Fruit fly (Drosophila melanogaster) whole organism, embryonic: ENCODE data around the gene Tmem214.

Experiments used
- B-H2 ChIP-seq: fragments of 200-800 bp; sonication (Bioruptor generic); optimal IDR thresholded peaks from 2 replicates; lab custom pipeline; 2018; ENCODE audit warnings: missing biosample characterization, mild to moderate bottlenecking, missing genetic modification characterization
- CG10267 ChIP-seq: fragments of 200-800 bp; sonication (Bioruptor generic); optimal IDR thresholded peaks from 2 replicates; lab custom pipeline; 2018; ENCODE audit warnings: missing biosample characterization, mild to moderate bottlenecking, missing genetic modification characterization, moderate library complexity
- CG10565 ChIP-seq: fragments of 200-800 bp; sonication (Bioruptor generic); optimal IDR thresholded peaks from 3 replicates; lab custom pipeline; 2016; ENCODE audit warnings: missing biosample characterization, mild to moderate bottlenecking, missing genetic modification characterization
- CG13775 ChIP-seq: fragments of 200-800 bp; sonication (Bioruptor generic); optimal IDR thresholded peaks from 3 replicates; lab custom pipeline; 2017; ENCODE audit warnings: missing biosample characterization, mild to moderate bottlenecking, missing genetic modification characterization
- CG14965 ChIP-seq: fragments of 200-800 bp; sonication (Bioruptor generic); optimal IDR thresholded peaks from 2 replicates; lab custom pipeline; 2016; ENCODE audit warnings: missing biosample characterization, missing genetic modification characterization, borderline replicate concordance
- CG17612 ChIP-seq: fragments of 200-800 bp; sonication (Bioruptor generic); IDR thresholded peaks from 2 replicates; pipeline ENCODE4 v1.3.6; 2022; ENCODE audit warnings: missing biosample characterization, missing genetic modification characterization
- CG1832 ChIP-seq: fragments of 200-800 bp; sonication (Bioruptor generic); optimal IDR thresholded peaks from 2 replicates; lab custom pipeline; 2017; ENCODE audit warnings: missing biosample characterization, mild to moderate bottlenecking, missing genetic modification characterization, inconsistent platforms
- CG18476 ChIP-seq: fragments of 200-800 bp; sonication (Bioruptor generic); optimal IDR thresholded peaks from 2 replicates; lab custom pipeline; 2016; ENCODE audit warnings: missing biosample characterization, mild to moderate bottlenecking, missing genetic modification characterization
- CG30020 ChIP-seq: fragments of 200-800 bp; optimal IDR thresholded peaks from 2 replicates; lab custom pipeline; 2019; ENCODE audit warnings: missing biosample characterization, mild to moderate bottlenecking, missing genetic modification characterization, moderate library complexity
- CG3726 ChIP-seq: fragments of 200-800 bp; sonication (Bioruptor generic); IDR thresholded peaks from 3 replicates; pipeline ENCODE4, ENCODE4 v1.3.6; 2022; ENCODE audit warnings: missing biosample characterization, missing genetic modification characterization
- CG6689 ChIP-seq: fragments of 200-800 bp; sonication (Bioruptor generic); IDR thresholded peaks from 2 replicates; pipeline ENCODE4 v1.3.6; 2022; ENCODE audit warnings: missing biosample characterization, missing genetic modification characterization
- CG6791 ChIP-seq: fragments of 200-800 bp; sonication (Bioruptor generic); IDR thresholded peaks from 3 replicates; pipeline ENCODE4 v1.3.6; 2022; ENCODE audit warnings: missing biosample characterization, missing genetic modification characterization; ENCODE audit not compliant: partially characterized antibody
- CG7372 ChIP-seq: fragments of 200-800 bp; sonication (Bioruptor generic); IDR thresholded peaks from 2 replicates; pipeline ENCODE4 v1.3.6; 2022; ENCODE audit warnings: missing biosample characterization, missing genetic modification characterization
- CG7556 ChIP-seq: fragments of 200-800 bp; sonication (Bioruptor generic); optimal IDR thresholded peaks from 2 replicates; lab custom pipeline; 2017; ENCODE audit warnings: missing biosample characterization, mild to moderate bottlenecking, missing genetic modification characterization
- CTCF ChIP-seq: fragments of 200-800 bp; sonication (Bioruptor generic); optimal IDR thresholded peaks from 2 replicates; lab custom pipeline; 2017; ENCODE audit warnings: missing biosample characterization, mild to moderate bottlenecking, missing genetic modification characterization, moderate library complexity
- Chrac-16 ChIP-seq: fragments of 200-800 bp; sonication (Bioruptor generic); optimal IDR thresholded peaks from 3 replicates; lab custom pipeline; 2016; ENCODE audit warnings: missing biosample characterization, missing genetic modification characterization
- CoRest ChIP-seq: fragments of 200-800 bp; sonication (Bioruptor generic); optimal IDR thresholded peaks from 3 replicates; lab custom pipeline; 2018; ENCODE audit warnings: missing biosample characterization, mild to moderate bottlenecking, missing genetic modification characterization, moderate library complexity
- Dbx ChIP-seq: fragments of 200-800 bp; sonication (Bioruptor generic); IDR thresholded peaks from 3 replicates; pipeline ENCODE4 v1.3.6; 2022; ENCODE audit warnings: missing biosample characterization, missing genetic modification characterization
- Dek ChIP-seq: fragments of 200-800 bp; sonication (Bioruptor generic); optimal IDR thresholded peaks from 3 replicates; lab custom pipeline; 2019; ENCODE audit warnings: missing biosample characterization, mild to moderate bottlenecking, missing genetic modification characterization, moderate library complexity
- HLH54F ChIP-seq: fragments of 200-800 bp; sonication (Bioruptor generic); optimal IDR thresholded peaks from 3 replicates; lab custom pipeline; 2016; ENCODE audit warnings: missing biosample characterization, missing genetic modification characterization
- MBD-R2 ChIP-seq: fragments of 200-800 bp; sonication (Bioruptor generic); IDR thresholded peaks from 2 replicates; pipeline ENCODE4 v1.3.6; 2022; ENCODE audit warnings: missing biosample characterization, missing genetic modification characterization
- Max ChIP-seq: fragments of 200-800 bp; sonication (Bioruptor generic); optimal IDR thresholded peaks from 2 replicates; lab custom pipeline; 2016; ENCODE audit warnings: missing biosample characterization, mild to moderate bottlenecking, missing genetic modification characterization
- NfI ChIP-seq: fragments of 200-800 bp; sonication (Bioruptor generic); optimal IDR thresholded peaks from 3 replicates; lab custom pipeline; 2018; ENCODE audit warnings: missing biosample characterization, mild to moderate bottlenecking, missing genetic modification characterization, moderate library complexity
- Oaz ChIP-seq: fragments of 200-800 bp; sonication (Bioruptor generic); IDR thresholded peaks from 2 replicates; pipeline ENCODE4 v1.3.6; 2022; ENCODE audit warnings: missing biosample characterization, missing genetic modification characterization
- Opbp ChIP-seq: fragments of 200-800 bp; sonication (Bioruptor generic); IDR thresholded peaks from 3 replicates; pipeline ENCODE4 v1.3.6; 2022; ENCODE audit warnings: missing biosample characterization, missing genetic modification characterization; ENCODE audit not compliant: partially characterized antibody
- Rfx ChIP-seq: fragments of 200-800 bp; sonication (Bioruptor generic); IDR thresholded peaks from 2 replicates; pipeline ENCODE4 v1.3.6; 2022; ENCODE audit warnings: missing biosample characterization, missing genetic modification characterization
- Rx ChIP-seq: fragments of 200-800 bp; sonication (Bioruptor generic); IDR thresholded peaks from 2 replicates; pipeline ENCODE4 v1.3.6; 2022; ENCODE audit warnings: missing biosample characterization, missing genetic modification characterization
- Scr ChIP-seq: fragments of 200-800 bp; sonication (Bioruptor generic); IDR thresholded peaks from 2 replicates; pipeline ENCODE4 v1.3.6; 2022; ENCODE audit warnings: missing biosample characterization, missing genetic modification characterization; ENCODE audit not compliant: partially characterized antibody
- Sry-β ChIP-seq: fragments of 200-800 bp; sonication (Bioruptor generic); optimal IDR thresholded peaks from 2 replicates; lab custom pipeline; 2018; ENCODE audit warnings: missing biosample characterization, mild to moderate bottlenecking, missing genetic modification characterization, moderate library complexity
- bsh ChIP-seq, 2 experiments: fragments of 200-800 bp; sonication (Bioruptor generic); optimal IDR thresholded peaks; 2 replicates each; lab custom pipeline; 2017 to 2018; ENCODE audit warnings: mild to moderate bottlenecking in 2 of 2, missing biosample characterization in 2 of 2, missing genetic modification characterization in 2 of 2, moderate library complexity in 1 of 2
- chn ChIP-seq: fragments of 200-800 bp; sonication (Bioruptor generic); optimal IDR thresholded peaks from 2 replicates; lab custom pipeline; 2016; ENCODE audit warnings: missing biosample characterization, missing genetic modification characterization
- crp ChIP-seq, 2 experiments: fragments of 200-800 bp; sonication (Bioruptor generic); optimal IDR thresholded peaks; 2 replicates in 1 of 2; 3 replicates in 1 of 2; lab custom pipeline; 2017; ENCODE audit warnings: missing biosample characterization in 2 of 2, missing genetic modification characterization in 2 of 2, mild to moderate bottlenecking in 1 of 2, moderate library complexity in 1 of 2
- eve ChIP-seq, 2 experiments: fragments of >200 bp; optimal IDR thresholded peaks; 2 replicates each; lab custom pipeline; 2017; ENCODE audit warnings: missing biosample characterization in 2 of 2, missing genetic modification characterization in 2 of 2
- fru ChIP-seq: fragments of >200 bp; optimal IDR thresholded peaks from 2 replicates; lab custom pipeline; 2017
- gfzf ChIP-seq: fragments of 200-800 bp; sonication (Bioruptor generic); optimal IDR thresholded peaks from 2 replicates; lab custom pipeline; 2016; ENCODE audit warnings: missing biosample characterization, mild to moderate bottlenecking, missing genetic modification characterization, moderate library complexity
- jigr1 ChIP-seq: fragments of 200-800 bp; sonication (Bioruptor generic); IDR thresholded peaks from 3 replicates; pipeline ENCODE4 v1.3.6; 2022; ENCODE audit warnings: missing biosample characterization, missing genetic modification characterization
- klu ChIP-seq: fragments of 200-800 bp; sonication (Bioruptor generic); IDR thresholded peaks from 2 replicates; pipeline ENCODE4 v1.3.6; 2022; ENCODE audit warnings: missing biosample characterization, missing genetic modification characterization
- knrl ChIP-seq: fragments of 200-800 bp; sonication (Bioruptor generic); IDR thresholded peaks from 3 replicates; pipeline ENCODE4 v1.3.6; 2022; ENCODE audit warnings: missing biosample characterization, missing genetic modification characterization; ENCODE audit not compliant: partially characterized antibody
- maf-S ChIP-seq: fragments of 200-800 bp; sonication (Bioruptor generic); optimal IDR thresholded peaks from 2 replicates; lab custom pipeline; 2016; ENCODE audit warnings: missing biosample characterization, missing genetic modification characterization
- nerfin-2 ChIP-seq: fragments of 200-800 bp; sonication (Bioruptor generic); IDR thresholded peaks from 2 replicates; pipeline ENCODE4 v1.3.6; 2022; ENCODE audit warnings: missing biosample characterization, missing genetic modification characterization; ENCODE audit not compliant: partially characterized antibody
- org-1 ChIP-seq: fragments of 200-800 bp; sonication (Bioruptor generic); optimal IDR thresholded peaks from 2 replicates; lab custom pipeline; 2017; ENCODE audit warnings: missing biosample characterization, missing genetic modification characterization
- slou ChIP-seq: fragments of 200-800 bp; sonication (Bioruptor generic); optimal IDR thresholded peaks from 3 replicates; lab custom pipeline; 2016; ENCODE audit warnings: missing biosample characterization, missing genetic modification characterization
- tna ChIP-seq: fragments of 200-800 bp; sonication (Bioruptor generic); IDR thresholded peaks from 2 replicates; pipeline ENCODE4 v1.3.6; 2022; ENCODE audit warnings: missing biosample characterization, missing genetic modification characterization; ENCODE audit not compliant: partially characterized antibody
- trem ChIP-seq: fragments of 200-800 bp; optimal IDR thresholded peaks from 3 replicates; lab custom pipeline; 2019; ENCODE audit warnings: missing biosample characterization, mild to moderate bottlenecking, missing genetic modification characterization, moderate library complexity
- zen ChIP-seq: fragments of 200-800 bp; sonication (Bioruptor generic); optimal IDR thresholded peaks from 3 replicates; lab custom pipeline; 2018; ENCODE audit warnings: missing biosample characterization, mild to moderate bottlenecking, missing genetic modification characterization, moderate library complexity

Tmem214 gene

DNA sequence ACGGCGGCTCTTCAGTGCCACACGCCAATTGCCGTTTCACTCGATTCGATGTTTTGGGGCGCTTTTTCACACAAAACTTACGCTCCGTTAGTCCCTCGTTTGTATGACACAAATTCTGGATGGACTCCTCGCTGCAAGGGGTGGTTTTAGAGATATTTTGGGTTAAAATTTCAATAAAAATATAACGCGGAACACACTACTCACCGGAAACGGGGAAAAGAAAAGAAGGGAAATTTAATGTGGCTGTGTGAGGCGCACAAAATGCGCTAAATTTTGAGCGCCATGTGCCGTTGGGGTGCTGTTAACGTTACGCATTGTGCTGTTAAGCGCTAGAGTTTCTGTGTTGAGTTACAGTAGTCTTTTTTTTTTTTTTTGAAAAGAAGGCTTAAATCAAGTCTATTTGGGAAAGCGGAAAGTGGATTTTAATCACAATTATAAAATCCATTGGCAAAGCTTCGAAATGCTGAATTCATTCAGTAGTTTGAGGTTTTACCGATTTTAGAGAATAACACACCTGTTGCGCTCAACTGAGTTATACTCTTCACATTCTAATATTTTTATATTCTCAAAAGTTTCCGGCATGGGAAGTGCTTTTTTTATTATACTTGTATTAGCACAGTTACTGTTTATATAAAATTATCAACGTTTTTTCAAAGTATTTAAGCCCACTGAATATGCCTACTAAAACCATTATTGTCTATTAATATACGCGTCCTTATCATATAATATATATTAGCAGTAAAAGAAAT, 34.0 kb upstream of the Tmem214 start, which contains the start of gene RpL9 (continued):
- TF ChIP-seq CG13775 (GFP tag; lab: Kevin White, UChicago): peak; percentile 78
- TF ChIP-seq B-H2: peak; percentile 81
- TF ChIP-seq Oaz: peak; percentile 64
- peak in 1 of 2 experiments; percentile 65 for TF ChIP-seq bsh (GFP tag; optimal IDR thresholded peaks at IDR 0.05; lab: Kevin White, UChicago)
- TF ChIP-seq Dek (tag; lab: Kevin White, UChicago): no peak
- TF ChIP-seq CG7372 (GFP tag; lab: Robert Waterston, UW): no peak; the same call in 1 of the 2 replicates
- peak; percentile 69 for TF ChIP-seq MBD-R2 (GFP tag; lab: Robert Waterston, UW)
- TF ChIP-seq Rfx (GFP tag; lab: Robert Waterston, UW): no peak; the same call in 1 of the 2 replicates
- no peak for TF ChIP-seq jigr1
- no peak for TF ChIP-seq eve (GFP tag; optimal IDR thresholded peaks at IDR 0.05; lab: Kevin White, UChicago)
- peak; percentile 9 for TF ChIP-seq slou (GFP tag; lab: Kevin White, UChicago)
- TF ChIP-seq org-1 (GFP tag; lab: Kevin White, UChicago): peak; percentile 68
- TF ChIP-seq CG17612: no peak
- TF ChIP-seq CG1832 (GFP tag; lab: Kevin White, UChicago): no peak

DNA sequence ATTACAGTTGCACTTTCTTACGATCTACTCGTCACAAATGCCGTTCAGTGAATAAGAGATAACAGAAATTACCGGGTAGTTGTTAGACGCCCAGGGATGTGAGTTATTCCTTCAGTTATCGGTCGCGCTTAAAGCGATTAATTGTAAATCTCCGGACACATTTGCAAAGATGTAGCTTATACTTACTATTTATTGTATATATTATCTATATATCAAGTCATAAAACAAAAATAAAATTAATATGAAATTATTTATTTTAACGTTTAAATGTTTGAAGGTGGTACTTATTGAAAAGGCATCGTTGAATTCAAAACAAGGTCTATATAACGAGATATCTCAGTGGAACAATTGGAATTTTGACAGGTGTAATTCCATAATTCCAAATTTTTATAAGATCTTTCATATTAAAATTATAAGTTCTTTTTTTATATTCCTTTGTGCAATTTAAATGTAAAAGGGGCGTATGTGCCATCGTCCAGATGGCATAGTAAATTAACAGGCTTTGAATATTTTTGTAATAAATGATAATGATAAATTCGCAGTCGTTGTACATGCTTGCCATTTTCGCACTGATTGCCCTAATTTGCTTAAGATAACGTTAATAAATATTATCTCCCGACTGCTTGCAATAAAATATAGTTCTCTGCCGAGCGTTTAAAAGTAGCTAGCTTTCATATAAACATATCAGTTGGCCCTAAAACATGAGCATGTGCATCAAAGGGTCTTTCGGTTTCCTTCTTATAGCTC, 31.5 kb upstream of the Tmem214 start, which contains the start of the genes aub and lectin-33A:
aub (minus strand) TSS at position 101 of the 747 bp plus-strand sequence.
lectin-33A (plus strand) TSS at position 697 of the 747 bp plus-strand sequence.
- no peak for TF ChIP-seq CTCF (GFP tag; lab: Kevin White, UChicago)
- TF ChIP-seq CG10565 (GFP tag; lab: Kevin White, UChicago): no peak
- no peak for TF ChIP-seq CG7556 (GFP tag; lab: Kevin White, UChicago)
- TF ChIP-seq CG14965 (GFP tag; lab: Kevin White, UChicago): no peak
- TF ChIP-seq NfI (GFP tag; lab: Kevin White, UChicago): no peak
- peak; percentile 59 for TF ChIP-seq CG30020 (tag; lab: Kevin White, UChicago)
- no peak for TF ChIP-seq Chrac-16 (GFP tag; lab: Kevin White, UChicago)
- TF ChIP-seq klu (GFP tag; lab: Robert Waterston, UW): no peak

DNA sequence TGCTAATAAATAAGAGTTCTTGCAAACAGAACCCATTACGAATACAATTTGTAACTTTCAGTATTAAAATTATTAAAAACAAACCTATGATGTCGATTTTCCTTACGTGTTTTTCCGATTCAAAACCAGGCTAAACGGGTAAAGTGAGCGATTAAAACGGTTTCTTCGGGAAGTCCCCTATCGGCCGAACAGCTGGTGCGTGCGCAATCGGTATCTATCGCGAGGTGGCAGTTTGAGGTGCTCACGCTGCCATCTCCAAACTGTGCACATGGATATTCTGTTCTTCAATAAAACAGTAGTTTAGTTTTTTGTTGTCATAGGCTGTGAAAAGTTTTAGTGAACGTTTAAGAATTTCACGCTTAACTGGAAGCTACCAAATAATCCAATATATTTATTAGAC, 19.1 kb upstream of the Tmem214 start, which contains the start of gene TTLL4A:
TTLL4A (plus strand) TSS at position 240 of the 400 bp plus-strand sequence.
- TF ChIP-seq Rx (no peak), CG10267 (peak; percentile 63), CoRest (tag; lab: Kevin White, UChicago) (peak; percentile 91), CG18476 (GFP tag; lab: Kevin White, UChicago) (no peak), Sry-β (GFP tag; lab: Kevin White, UChicago) (peak; percentile 17), Opbp (peak; percentile 99), fru (no peak), HLH54F (GFP tag; lab: Kevin White, UChicago) (peak; percentile 22), knrl (GFP tag; lab: Robert Waterston, UW) (peak; percentile 98), nerfin-2 (GFP tag; lab: Robert Waterston, UW) (peak; percentile 96), tna (GFP tag; lab: Robert Waterston, UW) (peak; percentile 96), CG6791 (GFP tag; lab: Robert Waterston, UW) (peak; percentile 99), maf-S (GFP tag; lab: Kevin White, UChicago) (peak; percentile 7), CG6689 (GFP tag; lab: Robert Waterston, UW) (no peak), Max (GFP tag; lab: Kevin White, UChicago) (peak; percentile 74), trem (tag; lab: Kevin White, UChicago) (peak; percentile 77), Scr (GFP tag; lab: Robert Waterston, UW) (peak; percentile 98), zen (tag; lab: Kevin White, UChicago) (no peak), gfzf (GFP tag; lab: Kevin White, UChicago) (peak; percentile 54), chn (GFP tag; lab: Kevin White, UChicago) (peak; percentile 5), Dbx (GFP tag; lab: Robert Waterston, UW) (0 out of 3 replicates have a peak, but pooled peaks have one; percentile 44), CG3726 (GFP tag; lab: Robert Waterston, UW) (no peak), crp (GFP tag; optimal IDR thresholded peaks at IDR 0.05; lab: Kevin White, UChicago) (peak; percentile 64 to 94)
